Worm (Caenorhabditis elegans): ENCODE measurements around the gene sfxn-1.1.

The sfxn-1.1 gene

DNA sequence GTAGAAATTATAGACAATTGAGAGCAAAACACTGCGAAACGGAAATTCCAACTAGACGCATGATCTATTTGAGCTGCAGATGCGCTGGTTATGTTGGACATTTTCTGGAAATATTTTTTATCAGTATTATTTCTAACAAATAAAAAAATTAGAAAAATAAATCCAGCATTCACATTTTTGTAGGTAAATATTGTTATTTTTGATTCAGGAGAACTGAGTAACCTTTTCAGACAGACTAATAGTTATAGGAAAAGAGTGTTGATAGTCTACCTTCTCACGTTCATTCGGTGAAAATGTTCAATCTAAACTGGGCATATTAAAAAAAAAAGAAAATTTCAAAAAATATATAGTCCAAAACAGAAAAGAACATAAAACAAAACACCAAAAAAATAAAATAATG, 2.9 kb upstream of the sfxn-1.1 start, which contains the start of gene sra-1:
TSS of gene sra-1 (minus strand) at position 101 of the 400 bp plus-strand sequence.
- TF ChIP-seq fkh-4 (tag; optimal IDR thresholded peaks at IDR 0.05; ENCODE audit: borderline replicate concordance) (no peak), unc-62 (GFP tag; optimal IDR thresholded peaks at IDR 0.05) (no peak), mep-1 (tag; optimal IDR thresholded peaks at IDR 0.05) (no peak), ceh-90 (tag; optimal IDR thresholded peaks at IDR 0.05) (no peak), vab-15 (tag; optimal IDR thresholded peaks at IDR 0.05) (no peak), elt-3 (tag; optimal IDR thresholded peaks at IDR 0.05) (no peak), nhr-20 (tag; optimal IDR thresholded peaks at IDR 0.05) (no peak), fkh-8 (tag; optimal IDR thresholded peaks at IDR 0.05) (no peak), hpl-2 (GFP tag; optimal IDR thresholded peaks at IDR 0.05) (no peak), skn-1 (tag; optimal IDR thresholded peaks at IDR 0.05) (no peak), hlh-4 (tag; optimal IDR thresholded peaks at IDR 0.05) (no peak), efl-3 (GFP tag; optimal IDR thresholded peaks at IDR 0.05) (no peak), nhr-11 (tag; optimal IDR thresholded peaks at IDR 0.05) (no peak), irx-1 (tag; optimal IDR thresholded peaks at IDR 0.05) (no peak)

DNA sequence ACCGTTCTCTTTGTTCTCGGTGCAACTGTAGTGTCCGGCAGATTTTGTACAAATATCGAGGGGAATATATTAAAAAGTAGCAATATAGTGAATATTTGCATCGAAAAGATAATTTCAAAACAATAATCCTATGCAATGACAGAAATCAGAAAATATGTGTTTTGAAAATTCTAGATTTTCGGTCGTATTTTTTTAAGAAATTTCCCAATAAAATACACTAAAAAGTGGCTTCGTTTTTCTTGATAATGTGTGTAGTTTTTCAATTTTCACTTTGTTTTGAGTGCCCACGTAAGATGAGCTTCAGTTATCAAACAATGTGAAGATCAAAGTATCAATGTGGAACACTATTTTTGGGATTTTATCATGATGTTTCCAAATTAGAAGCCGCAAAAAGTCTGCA, 1.8 kb downstream of the sfxn-1.1 start, which contains the start of gene gcy-1:
TSS of gene gcy-1 (minus strand) at position 101 of the 400 bp plus-strand sequence.
- no peak for TF ChIP-seq unc-130 (tag; optimal IDR thresholded peaks at IDR 0.05)
- no peak for TF ChIP-seq hlh-4 (tag; optimal IDR thresholded peaks at IDR 0.05)
- no peak for TF ChIP-seq sup-37 (GFP tag; optimal IDR thresholded peaks at IDR 0.05)
- no peak for TF ChIP-seq C04F5.9 (tag; optimal IDR thresholded peaks at IDR 0.05)
- no peak for TF ChIP-seq lir-3 (tag; optimal IDR thresholded peaks at IDR 0.05; ENCODE audit: poor library complexity)
- no peak for TF ChIP-seq grh-1 (GFP tag; IDR thresholded peaks at IDR 0.05)
- TF ChIP-seq C16A3.4 (tag; optimal IDR thresholded peaks at IDR 0.05) = no peak
- TF ChIP-seq ceh-88 (GFP tag; IDR thresholded peaks at IDR 0.05) = no peak
- TF ChIP-seq dpl-1 (GFP tag; optimal IDR thresholded peaks at IDR 0.05) = no peak
- TF ChIP-seq C34B4.2 (tag; optimal IDR thresholded peaks at IDR 0.05) = no peak
- TF ChIP-seq blmp-1 (tag; optimal IDR thresholded peaks at IDR 0.05) = no peak
- TF ChIP-seq sox-4 (tag; optimal IDR thresholded peaks at IDR 0.05) = no peak
- TF ChIP-seq skn-1 (tag; optimal IDR thresholded peaks at IDR 0.05) = no peak
- TF ChIP-seq lin-15B (tag; optimal IDR thresholded peaks at IDR 0.05) = no peak
- TF ChIP-seq ceh-63 (GFP tag; optimal IDR thresholded peaks at IDR 0.05) = no peak
- no peak for TF ChIP-seq alr-1 (tag; optimal IDR thresholded peaks at IDR 0.05; ENCODE audit: borderline replicate concordance)
- no peak for TF ChIP-seq efl-1 (optimal IDR thresholded peaks at IDR 0.05)
- no peak for TF ChIP-seq efl-1 (GFP tag; optimal IDR thresholded peaks at IDR 0.05 in 1 of 2)
- no peak for TF ChIP-seq lin-14 (GFP tag; optimal IDR thresholded peaks at IDR 0.05)
- TF ChIP-seq nhr-12 (tag; optimal IDR thresholded peaks at IDR 0.05) = no peak
- no peak for TF ChIP-seq dsc-1 (tag; optimal IDR thresholded peaks at IDR 0.05)

DNA sequence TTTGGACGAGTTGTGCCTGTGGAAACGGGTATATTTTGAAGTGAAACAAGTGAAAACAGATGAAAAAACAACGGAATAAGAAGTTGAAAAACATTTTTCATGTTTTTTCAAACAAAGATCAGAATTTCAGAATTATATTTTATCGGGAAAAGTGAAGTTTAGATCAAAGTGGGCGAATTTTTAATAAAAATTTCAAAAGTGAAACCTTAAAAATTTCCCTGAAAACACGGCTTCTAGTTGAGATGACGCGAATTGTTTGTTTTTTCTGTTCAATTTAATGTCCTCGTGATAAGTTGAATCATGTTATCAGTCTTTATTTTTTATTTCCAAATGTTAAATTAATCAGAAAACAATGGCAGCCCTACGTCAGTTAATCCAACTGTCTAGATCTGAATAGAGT, 11.5 kb downstream of the sfxn-1.1 start, which contains the start of gene gcy-3:
TSS of gene gcy-3 (minus strand) at position 101 of the 400 bp plus-strand sequence.
- no peak for TF ChIP-seq nhr-20 (tag; optimal IDR thresholded peaks at IDR 0.05)
- no peak for TF ChIP-seq fkh-4 (tag; optimal IDR thresholded peaks at IDR 0.05; ENCODE audit: borderline replicate concordance)
- TF ChIP-seq lir-3 (tag; optimal IDR thresholded peaks at IDR 0.05; ENCODE audit: poor library complexity) = no peak

DNA sequence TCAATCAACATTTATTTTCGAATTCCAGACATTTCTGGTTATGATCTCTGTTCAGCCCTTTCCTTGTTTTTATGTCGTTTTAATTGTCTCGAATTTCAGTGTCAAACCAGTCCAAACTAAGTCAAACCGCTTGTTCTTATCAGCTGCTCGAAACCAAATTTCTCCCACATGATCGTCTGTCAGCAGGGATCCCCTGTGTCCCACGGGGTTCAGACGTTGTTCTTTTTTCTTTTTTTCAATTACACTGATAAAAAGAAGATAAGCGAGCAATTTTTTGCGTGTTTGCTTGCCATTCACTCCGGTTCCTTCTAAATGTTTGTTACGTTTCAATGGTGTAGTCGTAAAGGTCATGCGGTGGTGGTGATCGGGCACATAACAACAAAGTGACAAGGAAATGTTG, 16.7 kb downstream of the sfxn-1.1 start:
- TF ChIP-seq isw-1 (GFP tag; IDR thresholded peaks at IDR 0.05) (no peak), fkh-4 (tag; optimal IDR thresholded peaks at IDR 0.05; ENCODE audit: borderline replicate concordance) (no peak), efl-3 (GFP tag; optimal IDR thresholded peaks at IDR 0.05) (no peak), nhr-19 (GFP tag; conservative IDR thresholded peaks at IDR 0.05) (0 out of 2 replicates have a peak, but pooled peaks have one; percentile 12), fkh-10 (GFP tag; optimal IDR thresholded peaks at IDR 0.05) (no peak), ceh-82 (tag; optimal IDR thresholded peaks at IDR 0.05) (no peak), vab-15 (tag; optimal IDR thresholded peaks at IDR 0.05) (no peak), sptf-1 (tag; optimal IDR thresholded peaks at IDR 0.05) (no peak), tbx-2 (tag; optimal IDR thresholded peaks at IDR 0.05) (no peak), tlp-1 (tag; optimal IDR thresholded peaks at IDR 0.05) (no peak), fkh-8 (tag; optimal IDR thresholded peaks at IDR 0.05) (no peak), mab-9 (GFP tag; IDR thresholded peaks at IDR 0.05) (no peak), efl-1 (optimal IDR thresholded peaks at IDR 0.05) (no peak), efl-1 (GFP tag; optimal IDR thresholded peaks at IDR 0.05 in 1 of 2) (peak in 1 of 2 experiments; percentile 57), ceh-88 (GFP tag; IDR thresholded peaks at IDR 0.05) (no peak), xbp-1 (tag; optimal IDR thresholded peaks at IDR 0.05) (no peak), ceh-8 (GFP tag; optimal IDR thresholded peaks at IDR 0.05) (no peak), lin-35 (GFP tag; optimal IDR thresholded peaks at IDR 0.05) (peak in 1 of 2 experiments; percentile 50), nhr-90 (tag; optimal IDR thresholded peaks at IDR 0.05; ENCODE audit: poor library complexity) (peak; percentile 23), jun-1 (tag; optimal IDR thresholded peaks at IDR 0.05) (peak; percentile 21), nhr-71 (tag; optimal IDR thresholded peaks at IDR 0.05) (peak; percentile 51)
